Worm (Caenorhabditis elegans) whole organism, L2 larva: ENCODE data around the gene srh-99.

Experiments
- F13H6.1 ChIP-seq: sonication (generic microtip); optimal IDR thresholded peaks from 2 replicates; lab custom pipeline; 2016; ENCODE audit warnings: missing genetic modification characterization, missing compliant biosample characterization
- R02D3.7 ChIP-seq: fragments of 150-350 bp; optimal IDR thresholded peaks from 2 replicates; lab custom pipeline; 2014; ENCODE audit warnings: missing biosample characterization, missing genetic modification characterization
- Y55F3AM.14 ChIP-seq: fragments of 200-800 bp; sonication (Bioruptor generic); optimal IDR thresholded peaks from 2 replicates; lab custom pipeline; 2018; ENCODE audit warnings: mild to moderate bottlenecking, missing genetic modification characterization, missing compliant biosample characterization
- ZK546.5 ChIP-seq: sonication (generic microtip); optimal IDR thresholded peaks from 2 replicates; lab custom pipeline; 2017; ENCODE audit warnings: missing biosample characterization, missing genetic modification characterization
- alr-1 ChIP-seq: fragments of 150-350 bp; optimal IDR thresholded peaks from 2 replicates; lab custom pipeline; 2014; ENCODE audit warnings: missing biosample characterization, missing genetic modification characterization
- blmp-1 ChIP-seq: sonication (generic microtip); optimal IDR thresholded peaks from 2 replicates; lab custom pipeline; 2017; ENCODE audit warnings: missing genetic modification characterization, mild to moderate bottlenecking, missing compliant biosample characterization, antibody characterized with exemption, moderate library complexity; ENCODE audit not compliant: insufficient read depth
- ceh-16 ChIP-seq: fragments of 150-350 bp; optimal IDR thresholded peaks from 2 replicates; lab custom pipeline; 2014; ENCODE audit warnings: missing biosample characterization, missing genetic modification characterization
- ceh-82 ChIP-seq: fragments of 150-350 bp; optimal IDR thresholded peaks from 2 replicates; lab custom pipeline; 2014; ENCODE audit warnings: missing biosample characterization, missing genetic modification characterization
- crh-2 ChIP-seq: sonication (generic microtip); optimal IDR thresholded peaks from 2 replicates; lab custom pipeline; 2017; ENCODE audit warnings: missing biosample characterization, missing genetic modification characterization
- dmd-4 ChIP-seq: sonication (generic microtip); optimal IDR thresholded peaks from 2 replicates; lab custom pipeline; 2017; ENCODE audit warnings: missing biosample characterization, missing genetic modification characterization
- elt-3 ChIP-seq: sonication (generic microtip); optimal IDR thresholded peaks from 2 replicates; lab custom pipeline; 2017; ENCODE audit warnings: missing biosample characterization, missing genetic modification characterization
- fos-1 ChIP-seq: fragments of 150-350 bp; optimal IDR thresholded peaks from 2 replicates; lab custom pipeline; 2014; ENCODE audit warnings: missing biosample characterization, missing genetic modification characterization
- gmeb-1 ChIP-seq: fragments of 150-350 bp; optimal IDR thresholded peaks from 2 replicates; lab custom pipeline; 2014; ENCODE audit warnings: missing biosample characterization, missing genetic modification characterization
- lin-11 ChIP-seq: fragments of 150-350 bp; sonication (generic microtip); optimal IDR thresholded peaks from 2 replicates; lab custom pipeline; 2014; ENCODE audit warnings: missing biosample characterization, missing genetic modification characterization, inconsistent platforms, mixed read lengths
- lsy-2 ChIP-seq, 2 experiments: fragments of 150-350 bp in 1 of 2; sonication (generic microtip) in 1 of 2; optimal IDR thresholded peaks; 2 replicates each; lab custom pipeline; 2014 to 2017; ENCODE audit warnings: missing biosample characterization in 2 of 2, missing genetic modification characterization in 2 of 2
- mab-5 ChIP-seq: fragments of 150-350 bp; optimal IDR thresholded peaks from 2 replicates; lab custom pipeline; 2014; ENCODE audit warnings: missing biosample characterization, missing genetic modification characterization
- mdl-1 ChIP-seq, 2 experiments: fragments of 150-350 bp in 1 of 2; sonication (generic microtip) in 1 of 2; optimal IDR thresholded peaks; 2 replicates each; lab custom pipeline; 2017; ENCODE audit warnings: missing biosample characterization in 2 of 2, missing genetic modification characterization in 2 of 2
- nhr-10 ChIP-seq: sonication (generic microtip); optimal IDR thresholded peaks from 2 replicates; lab custom pipeline; 2017; ENCODE audit warnings: missing biosample characterization, missing genetic modification characterization
- nhr-11 ChIP-seq: fragments of 150-350 bp; optimal IDR thresholded peaks from 2 replicates; lab custom pipeline; 2014; ENCODE audit warnings: missing biosample characterization, missing genetic modification characterization
- nhr-12 ChIP-seq: fragments of 150-350 bp; optimal IDR thresholded peaks from 2 replicates; lab custom pipeline; 2014; ENCODE audit warnings: missing biosample characterization, missing genetic modification characterization
- nhr-129 ChIP-seq: fragments of 150-350 bp; optimal IDR thresholded peaks from 2 replicates; lab custom pipeline; 2014; ENCODE audit warnings: missing biosample characterization, missing genetic modification characterization
- nhr-23 ChIP-seq: fragments of 150-350 bp; optimal IDR thresholded peaks from 2 replicates; lab custom pipeline; 2014; ENCODE audit warnings: missing biosample characterization, missing genetic modification reagents, missing genetic modification characterization
- nhr-77 ChIP-seq: fragments of 150-350 bp; optimal IDR thresholded peaks from 2 replicates; lab custom pipeline; 2014; ENCODE audit warnings: missing biosample characterization, missing genetic modification characterization
- sma-3 ChIP-seq: sonication (generic microtip); optimal IDR thresholded peaks from 2 replicates; lab custom pipeline; 2016; ENCODE audit warnings: missing genetic modification reagents, missing genetic modification characterization, missing compliant biosample characterization
- sma-9 ChIP-seq, 2 experiments: fragments of 150-350 bp in 1 of 2; sonication (generic microtip) in 1 of 2; optimal IDR thresholded peaks; 2 replicates each; lab custom pipeline; 2014 to 2016; ENCODE audit warnings: missing genetic modification characterization in 2 of 2, mild to moderate bottlenecking in 1 of 2, missing biosample characterization in 1 of 2, missing compliant biosample characterization in 1 of 2, missing genetic modification reagents in 1 of 2, moderate library complexity in 1 of 2
- unc-39 ChIP-seq: fragments of 150-350 bp; optimal IDR thresholded peaks from 2 replicates; lab custom pipeline; 2014; ENCODE audit warnings: missing biosample characterization, missing genetic modification characterization
- unc-55 ChIP-seq: fragments of 150-350 bp; sonication (generic microtip); optimal IDR thresholded peaks from 3 replicates; lab custom pipeline; 2014; ENCODE audit warnings: missing biosample characterization, missing genetic modification reagents, missing genetic modification characterization
- zag-1 ChIP-seq: fragments of 150-350 bp; optimal IDR thresholded peaks from 2 replicates; lab custom pipeline; 2014; ENCODE audit warnings: missing biosample characterization, missing genetic modification characterization
- ztf-1 ChIP-seq: fragments of 200-800 bp; sonication (Bioruptor generic); conservative IDR thresholded peaks from 2 replicates; pipeline ENCODE4 v1.3.6; 2022; ENCODE audit warnings: missing genetic modification characterization, missing compliant biosample characterization

The srh-99 gene

ce11 chrII:3743684-3744200 is 27.4 kb upstream of the srh-99 start, which contains the start of gene nta-1:
nta-1 (minus strand) TSS chrII:3743814.
- TF ChIP-seq sma-9 (GFP tag; optimal IDR thresholded peaks at IDR 0.05; lab: Kevin White, UChicago) (peak; percentile 62), sma-9 (tag; optimal IDR thresholded peaks at IDR 0.05; lab: Kevin White, UChicago) (no peak), mab-5 (no peak), lin-11 (tag; lab: Kevin White, UChicago) (no peak)

- TF ChIP-seq Y55F3AM.14 (GFP tag; lab: Kevin White, UChicago), result no peak
- no peak for TF ChIP-seq ceh-16
- no peak for TF ChIP-seq lin-11 (tag; lab: Kevin White, UChicago)
- no peak for TF ChIP-seq dmd-4
- no peak for TF ChIP-seq alr-1
- no peak for TF ChIP-seq nhr-23 (tag; lab: Kevin White, UChicago)
These were observed 25.2 kb upstream of the srh-99 start, which contains the start of gene F12E12.1 for ce11 chrII:3741584-3741983. F12E12.1 (plus strand) TSS chrII:3741884.

ce11 chrII:3739647-3740046 is 23.3 kb upstream of the srh-99 start, which contains the start of gene F12E12.2:
F12E12.2 (plus strand) TSS chrII:3739947.
- TF ChIP-seq nhr-11 (tag; lab: Kevin White, UChicago) (no peak), nhr-12 (tag; lab: Kevin White, UChicago) (no peak), alr-1 (no peak), unc-39 (tag; lab: Kevin White, UChicago) (no peak), nhr-77 (tag; lab: Kevin White, UChicago) (no peak)

- TF ChIP-seq lsy-2 (tag; optimal IDR thresholded peaks at IDR 0.05; lab: Kevin White, UChicago) (no peak), dmd-4 (no peak), nhr-77 (tag; lab: Kevin White, UChicago) (no peak), mdl-1 (tag; optimal IDR thresholded peaks at IDR 0.05; lab: Kevin White, UChicago) (no peak), blmp-1 (no peak), nhr-10 (tag; lab: Kevin White, UChicago) (no peak)
These were observed 20.6 kb upstream of the srh-99 start, which contains the start of gene F12E12.6 for ce11 chrII:3736893-3737375. F12E12.6 (minus strand) TSS chrII:3736943.

ce11 chrII:3731723-3732122 is 15.4 kb upstream of the srh-99 start, which contains the start of the genes sdz-12 and bath-31:
sdz-12 (minus strand) TSS chrII:3731823.
bath-31 (plus strand) TSS chrII:3731973.
- TF ChIP-seq mdl-1 (tag; optimal IDR thresholded peaks at IDR 0.05; lab: Kevin White, UChicago), result no peak
- TF ChIP-seq lin-11 (tag; lab: Kevin White, UChicago), result no peak
- no peak for TF ChIP-seq ZK546.5 (tag; lab: Kevin White, UChicago)
- TF ChIP-seq zag-1 (tag; lab: Kevin White, UChicago), result no peak
- no peak for TF ChIP-seq ceh-16

ce11 chrII:3727996-3728395 is 11.6 kb upstream of the srh-99 start, which contains the start of gene C46E10.8:
C46E10.8 (minus strand) TSS chrII:3728096.
- no peak for TF ChIP-seq gmeb-1 (tag; lab: Kevin White, UChicago)
- no peak for TF ChIP-seq unc-39 (tag; lab: Kevin White, UChicago)
- TF ChIP-seq crh-2, result no peak
- TF ChIP-seq nhr-129 (tag; lab: Kevin White, UChicago), result no peak
- no peak for TF ChIP-seq nhr-23 (tag; lab: Kevin White, UChicago)
- no peak for TF ChIP-seq nhr-12 (tag; lab: Kevin White, UChicago)
- TF ChIP-seq elt-3 (tag; lab: Kevin White, UChicago), result no peak
- TF ChIP-seq lin-11 (tag; lab: Kevin White, UChicago), result no peak
- no peak for TF ChIP-seq sma-3 (GFP tag; lab: Kevin White, UChicago)
- no peak for TF ChIP-seq ceh-82
- no peak for TF ChIP-seq R02D3.7 (tag; lab: Kevin White, UChicago)
- no peak for TF ChIP-seq unc-55 (GFP tag; lab: Kevin White, UChicago)
- TF ChIP-seq fos-1 (tag; lab: Kevin White, UChicago), result no peak
- TF ChIP-seq lsy-2 (tag; optimal IDR thresholded peaks at IDR 0.05; lab: Kevin White, UChicago), result no peak
- no peak for TF ChIP-seq dmd-4
- no peak for TF ChIP-seq F13H6.1 (tag; lab: Kevin White, UChicago)
- no peak for TF ChIP-seq ztf-1 (GFP tag; lab: Robert Waterston, UW)
- no peak for TF ChIP-seq Y55F3AM.14 (GFP tag; lab: Kevin White, UChicago)
